Worm (Caenorhabditis elegans) whole organism, L2 larva: ENCODE results near the gene srbc-34.

ENCODE experiments used
- R02D3.7 ChIP-seq: fragments of 150-350 bp; optimal IDR thresholded peaks from 2 replicates; lab custom pipeline; 2014; ENCODE audit warnings: missing biosample characterization, missing genetic modification characterization
- Y55F3AM.14 ChIP-seq: fragments of 200-800 bp; sonication (Bioruptor generic); optimal IDR thresholded peaks from 2 replicates; lab custom pipeline; 2018; ENCODE audit warnings: mild to moderate bottlenecking, missing genetic modification characterization, missing compliant biosample characterization
- ama-1 ChIP-seq: fragments of 150-350 bp; optimal IDR thresholded peaks from 2 replicates; lab custom pipeline; 2018; ENCODE audit warnings: inconsistent platforms
- fos-1 ChIP-seq: fragments of 150-350 bp; optimal IDR thresholded peaks from 2 replicates; lab custom pipeline; 2014; ENCODE audit warnings: missing biosample characterization, missing genetic modification characterization
- nhr-129 ChIP-seq: fragments of 150-350 bp; optimal IDR thresholded peaks from 2 replicates; lab custom pipeline; 2014; ENCODE audit warnings: missing biosample characterization, missing genetic modification characterization
- nhr-77 ChIP-seq: fragments of 150-350 bp; optimal IDR thresholded peaks from 2 replicates; lab custom pipeline; 2014; ENCODE audit warnings: missing biosample characterization, missing genetic modification characterization
- zag-1 ChIP-seq: fragments of 150-350 bp; optimal IDR thresholded peaks from 2 replicates; lab custom pipeline; 2014; ENCODE audit warnings: missing biosample characterization, missing genetic modification characterization
- ztf-4 ChIP-seq: fragments of 150-350 bp; optimal IDR thresholded peaks from 2 replicates; lab custom pipeline; 2014; ENCODE audit warnings: missing biosample characterization, missing genetic modification characterization

Gene srbc-34

ce11 chrV:20249438-20250120 is 43.5 kb downstream of the srbc-34 start, which contains the start of gene swsn-1 (continued):
- no peak for TF ChIP-seq nhr-77 (tag; lab: Kevin White, UChicago)
- no peak for TF ChIP-seq ztf-4 (tag; lab: Kevin White, UChicago)
- TF ChIP-seq zag-1 (tag; lab: Kevin White, UChicago) = peak; percentile 18
- no peak for TF ChIP-seq Y55F3AM.14 (GFP tag; lab: Kevin White, UChicago)
- peak; percentile 38 for TF ChIP-seq nhr-129 (tag; lab: Kevin White, UChicago)
- no peak for TF ChIP-seq fos-1 (tag; lab: Kevin White, UChicago)
- TF ChIP-seq R02D3.7 (tag; lab: Kevin White, UChicago) = no peak
- no peak for TF ChIP-seq ama-1 (lab: Kevin White, UChicago)
